Fruit fly (Drosophila melanogaster) whole organism, embryonic: ENCODE measurements around the gene Smvt.
A peak's percentile ranks its signal among the peaks of the same experiment; 100 is the strongest.

Experiments used
- CG10366 ChIP-seq: fragments of 200-800 bp; sonication (Bioruptor generic); IDR thresholded peaks from 2 replicates; pipeline ENCODE4 v1.3.6; 2022; ENCODE audit warnings: missing biosample characterization, missing genetic modification characterization
- CG11093 ChIP-seq: fragments of 200-800 bp; sonication (Bioruptor generic); IDR thresholded peaks from 3 replicates; pipeline ENCODE4 v1.3.6; 2022; ENCODE audit warnings: missing biosample characterization, missing genetic modification characterization
- CG11504 ChIP-seq: fragments of 200-800 bp; sonication (Bioruptor generic); optimal IDR thresholded peaks from 3 replicates; lab custom pipeline; 2019; ENCODE audit warnings: missing biosample characterization, mild to moderate bottlenecking, missing genetic modification characterization, moderate library complexity
- CG1233 ChIP-seq: fragments of 200-800 bp; sonication (Bioruptor generic); optimal IDR thresholded peaks from 4 replicates; lab custom pipeline; 2018; ENCODE audit warnings: missing biosample characterization, mild to moderate bottlenecking, missing genetic modification characterization
- CG12744 ChIP-seq: fragments of 200-800 bp; sonication (Bioruptor generic); optimal IDR thresholded peaks from 2 replicates; lab custom pipeline; 2016; ENCODE audit warnings: missing biosample characterization, missing genetic modification characterization
- CG13894 ChIP-seq: fragments of 200-800 bp; sonication (Bioruptor generic); optimal IDR thresholded peaks from 3 replicates; lab custom pipeline; 2018; ENCODE audit warnings: missing biosample characterization, mild to moderate bottlenecking, missing genetic modification characterization, moderate library complexity
- CG15696 ChIP-seq: fragments of 200-800 bp; sonication (Bioruptor generic); optimal IDR thresholded peaks from 2 replicates; lab custom pipeline; 2019; ENCODE audit warnings: missing biosample characterization, mild to moderate bottlenecking, missing genetic modification characterization, moderate library complexity
- CG17186 ChIP-seq: fragments of 200-800 bp; sonication (Bioruptor generic); optimal IDR thresholded peaks from 3 replicates; lab custom pipeline; 2017; ENCODE audit warnings: missing biosample characterization, missing genetic modification reagents, missing genetic modification characterization
- CG17328 ChIP-seq: fragments of 200-800 bp; sonication (Bioruptor generic); IDR thresholded peaks from 2 replicates; pipeline ENCODE4 v1.3.6; 2022; ENCODE audit warnings: missing biosample characterization, missing genetic modification characterization
- CG2712 ChIP-seq: fragments of 200-800 bp; optimal IDR thresholded peaks from 3 replicates; lab custom pipeline; 2019; ENCODE audit warnings: missing biosample characterization, mild to moderate bottlenecking, missing genetic modification characterization, moderate library complexity
- CG30431 ChIP-seq: fragments of 200-800 bp; sonication (Bioruptor generic); optimal IDR thresholded peaks from 2 replicates; lab custom pipeline; 2017; ENCODE audit warnings: missing biosample characterization, missing genetic modification characterization
- CG32532 ChIP-seq: fragments of 200-800 bp; sonication (Bioruptor generic); IDR thresholded peaks from 2 replicates; pipeline ENCODE4 v1.3.6; 2022; ENCODE audit warnings: missing biosample characterization, missing genetic modification characterization
- CG32772 ChIP-seq: fragments of 200-800 bp; sonication (Bioruptor generic); IDR thresholded peaks from 2 replicates; pipeline ENCODE4 v1.3.6; 2022; ENCODE audit warnings: missing biosample characterization, missing genetic modification characterization
- CG34376 ChIP-seq: fragments of 200-800 bp; sonication (Bioruptor generic); optimal IDR thresholded peaks from 2 replicates; lab custom pipeline; 2018; ENCODE audit warnings: missing biosample characterization, mild to moderate bottlenecking, missing genetic modification characterization
- CG6254 ChIP-seq: fragments of 200-800 bp; sonication (Bioruptor generic); optimal IDR thresholded peaks from 3 replicates; lab custom pipeline; 2017; ENCODE audit warnings: mild to moderate bottlenecking, missing biosample characterization, missing genetic modification reagents, missing genetic modification characterization
- CG7839 ChIP-seq: fragments of 200-800 bp; sonication (Bioruptor generic); optimal IDR thresholded peaks from 3 replicates; lab custom pipeline; 2018; ENCODE audit warnings: missing biosample characterization, mild to moderate bottlenecking, missing genetic modification characterization, moderate library complexity
- D19B ChIP-seq: fragments of 200-800 bp; sonication (Bioruptor generic); optimal IDR thresholded peaks from 2 replicates; lab custom pipeline; 2017; ENCODE audit warnings: missing biosample characterization, mild to moderate bottlenecking, missing genetic modification characterization
- Dip2 ChIP-seq: fragments of 200-800 bp; sonication (Bioruptor generic); IDR thresholded peaks from 2 replicates; pipeline ENCODE4 v1.3.6; 2022; ENCODE audit warnings: missing biosample characterization, missing genetic modification characterization
- Dip3 ChIP-seq: fragments of 200-800 bp; sonication (Bioruptor generic); optimal IDR thresholded peaks from 3 replicates; lab custom pipeline; 2016; ENCODE audit warnings: missing biosample characterization, missing genetic modification characterization
- HmgD ChIP-seq: fragments of 200-800 bp; sonication (Bioruptor generic); optimal IDR thresholded peaks from 3 replicates; lab custom pipeline; 2016; ENCODE audit warnings: missing biosample characterization, missing genetic modification characterization
- Mad ChIP-seq: fragments of 200-800 bp; sonication (Bioruptor generic); optimal IDR thresholded peaks from 2 replicates; lab custom pipeline; 2016; ENCODE audit warnings: missing biosample characterization, missing genetic modification characterization
- Med ChIP-seq: fragments of 200-800 bp; sonication (Bioruptor generic); peaks from one replicate; lab custom pipeline; 2016; ENCODE audit warnings: missing biosample characterization, missing genetic modification characterization, mild to moderate bottlenecking, inconsistent platforms, moderate library complexity
- Sry-δ ChIP-seq: fragments of 200-800 bp; sonication (Bioruptor generic); optimal IDR thresholded peaks from 2 replicates; lab custom pipeline; 2016; ENCODE audit warnings: missing biosample characterization, missing genetic modification characterization
- Tbp ChIP-seq: fragments of >200 bp; optimal IDR thresholded peaks from 2 replicates; lab custom pipeline; 2018; ENCODE audit warnings: missing biosample characterization, missing genetic modification characterization
- Xbp1 ChIP-seq: fragments of 200-800 bp; sonication (Bioruptor generic); optimal IDR thresholded peaks from 3 replicates; lab custom pipeline; 2016; ENCODE audit warnings: missing biosample characterization, mild to moderate bottlenecking, missing genetic modification characterization
- bowl ChIP-seq: fragments of 200-800 bp; sonication (Bioruptor generic); IDR thresholded peaks from 2 replicates; pipeline ENCODE4 v1.3.6; 2022; ENCODE audit warnings: missing biosample characterization, missing genetic modification characterization
- btn ChIP-seq: fragments of 200-800 bp; sonication (Bioruptor generic); optimal IDR thresholded peaks from 2 replicates; lab custom pipeline; 2016; ENCODE audit warnings: missing biosample characterization, missing genetic modification characterization
- chif ChIP-seq, 2 experiments: fragments of 200-800 bp; sonication (Bioruptor generic); optimal IDR thresholded peaks; 3 replicates each; lab custom pipeline; 2016; ENCODE audit warnings: missing biosample characterization in 2 of 2, missing genetic modification characterization in 2 of 2
- chinmo ChIP-seq: fragments of 200-800 bp; sonication (Bioruptor generic); IDR thresholded peaks from 4 replicates; pipeline ENCODE4 v1.3.6; 2022; ENCODE audit warnings: missing biosample characterization, missing genetic modification characterization; ENCODE audit not compliant: partially characterized antibody
- chn ChIP-seq: fragments of 200-800 bp; sonication (Bioruptor generic); optimal IDR thresholded peaks from 2 replicates; lab custom pipeline; 2016; ENCODE audit warnings: missing biosample characterization, missing genetic modification characterization
- crol ChIP-seq: fragments of 200-800 bp; sonication (Bioruptor generic); IDR thresholded peaks from 2 replicates; pipeline ENCODE4 v1.3.6; 2022; ENCODE audit warnings: missing biosample characterization, missing genetic modification characterization
- emc ChIP-seq: fragments of 200-800 bp; sonication (Bioruptor generic); optimal IDR thresholded peaks from 2 replicates; lab custom pipeline; 2016; ENCODE audit warnings: missing biosample characterization, missing genetic modification characterization
- ewg ChIP-seq: fragments of 200-800 bp; sonication (Bioruptor generic); optimal IDR thresholded peaks from 3 replicates; lab custom pipeline; 2017; ENCODE audit warnings: mild to moderate bottlenecking, missing biosample characterization, missing genetic modification reagents, missing genetic modification characterization
- fru ChIP-seq: fragments of >200 bp; optimal IDR thresholded peaks from 2 replicates; lab custom pipeline; 2017
- gcm ChIP-seq: fragments of 200-800 bp; sonication (Bioruptor generic); optimal IDR thresholded peaks from 2 replicates; lab custom pipeline; 2019; ENCODE audit warnings: missing biosample characterization, mild to moderate bottlenecking, missing genetic modification characterization, moderate library complexity
- gfzf ChIP-seq: fragments of 200-800 bp; sonication (Bioruptor generic); optimal IDR thresholded peaks from 2 replicates; lab custom pipeline; 2016; ENCODE audit warnings: missing biosample characterization, mild to moderate bottlenecking, missing genetic modification characterization, moderate library complexity
- gt ChIP-seq: fragments of 200-800 bp; sonication (Bioruptor generic); IDR thresholded peaks from 2 replicates; pipeline ENCODE4 v1.3.6; 2022; ENCODE audit warnings: missing biosample characterization, missing genetic modification characterization
- h ChIP-seq: fragments of >200 bp; optimal IDR thresholded peaks from 2 replicates; lab custom pipeline; 2017
- hbn ChIP-seq: fragments of 200-800 bp; sonication (Bioruptor generic); IDR thresholded peaks from 2 replicates; pipeline ENCODE4 v1.3.6; 2022; ENCODE audit warnings: missing biosample characterization, missing genetic modification characterization; ENCODE audit not compliant: partially characterized antibody
- ken ChIP-seq: fragments of 200-800 bp; sonication (Bioruptor generic); IDR thresholded peaks from 3 replicates; pipeline ENCODE4 v1.3.6; 2022; ENCODE audit warnings: missing biosample characterization, missing genetic modification characterization
- lov ChIP-seq, 2 experiments: fragments of 200-800 bp in 1 of 2; fragments of >200 bp in 1 of 2; sonication (Bioruptor generic) in 1 of 2; IDR thresholded peaks in 1 of 2; optimal IDR thresholded peaks in 1 of 2; 2 replicates in 1 of 2; 3 replicates in 1 of 2; pipeline versions ENCODE4 v1.3.6 to Lab custom; 2017 to 2022; ENCODE audit warnings: missing biosample characterization in 1 of 2, missing genetic modification characterization in 1 of 2
- nau ChIP-seq: fragments of 200-800 bp; sonication (Bioruptor generic); optimal IDR thresholded peaks from 3 replicates; lab custom pipeline; 2017; ENCODE audit warnings: missing biosample characterization, mild to moderate bottlenecking, missing genetic modification characterization, missing genetic modification reagents
- p53 ChIP-seq: fragments of 200-800 bp; sonication (Bioruptor generic); optimal IDR thresholded peaks from 2 replicates; lab custom pipeline; 2016; ENCODE audit warnings: missing biosample characterization, missing genetic modification characterization
- pum ChIP-seq: fragments of 200-800 bp; sonication (Bioruptor generic); optimal IDR thresholded peaks from 2 replicates; lab custom pipeline; 2016; ENCODE audit warnings: missing biosample characterization, missing genetic modification characterization
- ro ChIP-seq: fragments of 200-800 bp; sonication (Bioruptor generic); IDR thresholded peaks from 2 replicates; pipeline ENCODE4 v1.3.6; 2022; ENCODE audit warnings: missing biosample characterization, missing genetic modification characterization
- sens-2 ChIP-seq: fragments of 200-800 bp; sonication (Bioruptor generic); IDR thresholded peaks from 2 replicates; pipeline ENCODE4 v1.3.6; 2022; ENCODE audit warnings: missing biosample characterization, missing genetic modification characterization
- slbo ChIP-seq: fragments of 200-800 bp; sonication (Bioruptor generic); IDR thresholded peaks from 2 replicates; pipeline ENCODE4 v1.3.6; 2022; ENCODE audit warnings: missing biosample characterization, missing genetic modification characterization
- sr ChIP-seq: fragments of 200-800 bp; sonication (Bioruptor generic); IDR thresholded peaks from 3 replicates; pipeline ENCODE4 v1.3.6; 2022; ENCODE audit warnings: missing biosample characterization, missing genetic modification characterization
- ttk ChIP-seq: fragments of 200-800 bp; sonication (Bioruptor generic); IDR thresholded peaks from 2 replicates; pipeline ENCODE4 v2.1.2; 2022; ENCODE audit warnings: missing biosample characterization, missing genetic modification characterization
- twi ChIP-seq: fragments of 200-800 bp; optimal IDR thresholded peaks from 2 replicates; lab custom pipeline; 2019; ENCODE audit warnings: missing biosample characterization, mild to moderate bottlenecking, missing genetic modification characterization, moderate library complexity

Gene Smvt

dm6 chr3R:31720112-31720511 is 41.3 kb downstream of the Smvt start (continued):
- TF ChIP-seq ttk (GFP tag; lab: Robert Waterston, UW) (0 out of 2 replicates have a peak, but pooled peaks have one; percentile 19), Tbp (GFP tag; lab: Kevin White, UChicago) (no peak), CG32532 (GFP tag; lab: Robert Waterston, UW) (no peak), p53 (GFP tag; lab: Kevin White, UChicago) (no peak), CG13894 (tag; lab: Kevin White, UChicago) (peak; percentile 33)

dm6 chr3R:31719497-31719896 is 41.9 kb downstream of the Smvt start:
- TF ChIP-seq gcm, result peak; percentile 41
- no peak for TF ChIP-seq p53 (GFP tag; lab: Kevin White, UChicago)
- TF ChIP-seq gt (GFP tag; lab: Robert Waterston, UW), result no peak
- no peak for TF ChIP-seq CG32772 (GFP tag; lab: Robert Waterston, UW)
- no peak for TF ChIP-seq chn
- TF ChIP-seq ttk (GFP tag; lab: Robert Waterston, UW), result peak; percentile 30; the same call in 1 of the 2 replicates
- 0 out of 3 replicates have a peak, but pooled peaks have one; percentile 11 for TF ChIP-seq ken (GFP tag; lab: Robert Waterston, UW)
- TF ChIP-seq CG1233 (GFP tag; lab: Kevin White, UChicago), result no peak
- TF ChIP-seq gfzf, result no peak
- TF ChIP-seq crol (GFP tag; lab: Robert Waterston, UW), result peak; percentile 54
- no peak for TF ChIP-seq CG6254 (GFP tag; lab: Kevin White, UChicago)
- TF ChIP-seq h (lab: Kevin White, UChicago), result no peak
- TF ChIP-seq CG10366 (GFP tag; lab: Robert Waterston, UW), result 0 out of 2 replicates have a peak, but pooled peaks have one; percentile 16
- TF ChIP-seq sr (GFP tag; lab: Robert Waterston, UW), result peak; percentile 75; the same call in 2 of the 3 replicates
- TF ChIP-seq Xbp1 (GFP tag; lab: Kevin White, UChicago), result no peak
- TF ChIP-seq fru (lab: Kevin White, UChicago), result no peak
- no peak for TF ChIP-seq Dip2
- TF ChIP-seq Sry-δ, result no peak
- no peak for TF ChIP-seq ewg (GFP tag; lab: Kevin White, UChicago)
- no peak for TF ChIP-seq CG17186 (GFP tag; lab: Kevin White, UChicago)
- no peak for TF ChIP-seq Dip3 (GFP tag; lab: Kevin White, UChicago)
- 0 out of 2 replicates have a peak, but pooled peaks have one; percentile 14 for TF ChIP-seq slbo
- TF ChIP-seq CG34376 (GFP tag; lab: Kevin White, UChicago), result no peak
- TF ChIP-seq pum (GFP tag; lab: Kevin White, UChicago), result no peak
- no peak for TF ChIP-seq chif (GFP tag; optimal IDR thresholded peaks at IDR 0.05; lab: Kevin White, UChicago)
- no peak for TF ChIP-seq emc (GFP tag; lab: Kevin White, UChicago)
- TF ChIP-seq CG12744 (GFP tag; lab: Kevin White, UChicago), result no peak
- no peak for TF ChIP-seq CG11093 (GFP tag; lab: Robert Waterston, UW)
- TF ChIP-seq Mad (GFP tag; lab: Kevin White, UChicago), result no peak
- no peak for TF ChIP-seq D19B (GFP tag; lab: Kevin White, UChicago)
- TF ChIP-seq ro (GFP tag; lab: Robert Waterston, UW), result no peak
- no peak for TF ChIP-seq CG11504 (tag; lab: Kevin White, UChicago)
- no peak for TF ChIP-seq btn
- TF ChIP-seq Med (GFP tag; lab: Kevin White, UChicago), result no peak
- TF ChIP-seq lov (optimal IDR thresholded peaks at IDR 0.05; lab: Kevin White, UChicago), result no peak
- TF ChIP-seq lov (GFP tag; IDR thresholded peaks at IDR 0.05; lab: Robert Waterston, UW), result 0 out of 3 replicates have a peak, but pooled peaks have one; percentile 29
- no peak for TF ChIP-seq bowl (GFP tag; lab: Robert Waterston, UW)
- TF ChIP-seq chinmo, result no peak
- TF ChIP-seq HmgD (GFP tag; lab: Kevin White, UChicago), result no peak
- TF ChIP-seq twi, result no peak
- no peak for TF ChIP-seq CG15696 (tag; lab: Kevin White, UChicago)
- TF ChIP-seq CG7839 (tag; lab: Kevin White, UChicago), result no peak
- no peak for TF ChIP-seq hbn (GFP tag; lab: Robert Waterston, UW)
- no peak for TF ChIP-seq CG2712
- no peak for TF ChIP-seq CG17328 (GFP tag; lab: Robert Waterston, UW)
- no peak for TF ChIP-seq CG30431 (GFP tag; lab: Kevin White, UChicago)
- TF ChIP-seq sens-2 (GFP tag; lab: Robert Waterston, UW), result no peak
- no peak for TF ChIP-seq nau
